Fruit fly (Drosophila melanogaster) whole organism, embryonic: Measurements from ENCODE around the gene Cipc.

Experiments
- Blimp-1 ChIP-seq: fragments of 200-800 bp; sonication (Bioruptor generic); optimal IDR thresholded peaks from 3 replicates; lab custom pipeline; 2018; ENCODE audit warnings: missing biosample characterization, missing genetic modification characterization, mild to moderate bottlenecking, moderate library complexity, missing genetic modification reagents
- CG10147 ChIP-seq: fragments of 200-800 bp; sonication (Bioruptor generic); optimal IDR thresholded peaks from 2 replicates; lab custom pipeline; 2019; ENCODE audit warnings: missing biosample characterization, mild to moderate bottlenecking, missing genetic modification characterization, moderate library complexity
- CG10209 ChIP-seq: fragments of 200-800 bp; sonication (Bioruptor generic); optimal IDR thresholded peaks from 3 replicates; lab custom pipeline; 2017; ENCODE audit warnings: missing biosample characterization, mild to moderate bottlenecking, missing genetic modification characterization, missing genetic modification reagents
- CG10267 ChIP-seq: fragments of 200-800 bp; sonication (Bioruptor generic); optimal IDR thresholded peaks from 2 replicates; lab custom pipeline; 2018; ENCODE audit warnings: missing biosample characterization, mild to moderate bottlenecking, missing genetic modification characterization, moderate library complexity
- CG13296 ChIP-seq: fragments of 200-800 bp; sonication (Bioruptor generic); optimal IDR thresholded peaks from 3 replicates; lab custom pipeline; 2018; ENCODE audit warnings: missing biosample characterization, mild to moderate bottlenecking, missing genetic modification characterization
- CG13775 ChIP-seq: fragments of 200-800 bp; sonication (Bioruptor generic); optimal IDR thresholded peaks from 3 replicates; lab custom pipeline; 2017; ENCODE audit warnings: missing biosample characterization, mild to moderate bottlenecking, missing genetic modification characterization
- CG1603 ChIP-seq: fragments of 200-800 bp; sonication (Bioruptor generic); optimal IDR thresholded peaks from 2 replicates; lab custom pipeline; 2019; ENCODE audit warnings: missing biosample characterization, mild to moderate bottlenecking, missing genetic modification characterization, moderate library complexity
- CG16779 ChIP-seq: fragments of 200-800 bp; sonication (Bioruptor generic); IDR thresholded peaks from 2 replicates; pipeline ENCODE4 v1.3.6; 2022; ENCODE audit warnings: missing biosample characterization, missing genetic modification characterization
- CG17361 ChIP-seq: fragments of 200-800 bp; sonication (Bioruptor generic); IDR thresholded peaks from 3 replicates; pipeline ENCODE4 v1.3.6; 2022; ENCODE audit warnings: missing biosample characterization, missing genetic modification characterization
- CG17912 ChIP-seq: fragments of 200-800 bp; sonication (Bioruptor generic); optimal IDR thresholded peaks from 2 replicates; lab custom pipeline; 2018; ENCODE audit warnings: missing biosample characterization, mild to moderate bottlenecking, missing genetic modification characterization
- CG18262 ChIP-seq: fragments of 200-800 bp; optimal IDR thresholded peaks from 3 replicates; lab custom pipeline; 2019; ENCODE audit warnings: missing biosample characterization, mild to moderate bottlenecking, missing genetic modification characterization, moderate library complexity
- CG18764 ChIP-seq: fragments of 200-800 bp; sonication (Bioruptor generic); optimal IDR thresholded peaks from 3 replicates; lab custom pipeline; 2016; ENCODE audit warnings: missing biosample characterization, missing genetic modification characterization
- CG2199 ChIP-seq: fragments of 200-800 bp; sonication (Bioruptor generic); IDR thresholded peaks from 3 replicates; pipeline ENCODE4 v1.3.6; 2022; ENCODE audit warnings: missing biosample characterization, missing genetic modification characterization
- CG3065 ChIP-seq: fragments of 200-800 bp; sonication (Bioruptor generic); optimal IDR thresholded peaks from 2 replicates; lab custom pipeline; 2016; ENCODE audit warnings: missing biosample characterization, missing genetic modification characterization
- CG31365 ChIP-seq: fragments of 200-800 bp; sonication (Bioruptor generic); optimal IDR thresholded peaks from 2 replicates; lab custom pipeline; 2018; ENCODE audit warnings: missing biosample characterization, mild to moderate bottlenecking, missing genetic modification characterization
- CG32532 ChIP-seq: fragments of 200-800 bp; sonication (Bioruptor generic); IDR thresholded peaks from 2 replicates; pipeline ENCODE4 v1.3.6; 2022; ENCODE audit warnings: missing biosample characterization, missing genetic modification characterization
- CG3281 ChIP-seq: fragments of 200-800 bp; sonication (Bioruptor generic); optimal IDR thresholded peaks from 3 replicates; lab custom pipeline; 2017; ENCODE audit warnings: missing biosample characterization, mild to moderate bottlenecking, missing genetic modification characterization
- CG34224 ChIP-seq: fragments of 200-800 bp; sonication (Bioruptor generic); IDR thresholded peaks from 3 replicates; pipeline ENCODE4 v1.3.6; 2022; ENCODE audit warnings: missing biosample characterization, missing genetic modification characterization; ENCODE audit not compliant: partially characterized antibody
- CG4404 ChIP-seq: fragments of 200-800 bp; sonication (Bioruptor generic); IDR thresholded peaks from 2 replicates; pipeline ENCODE4 v1.3.6; 2022; ENCODE audit warnings: missing biosample characterization, missing genetic modification characterization
- CG4424 ChIP-seq: fragments of 200-800 bp; sonication (Bioruptor generic); optimal IDR thresholded peaks from 3 replicates; lab custom pipeline; 2016; ENCODE audit warnings: missing biosample characterization, missing genetic modification characterization
- CG8765 ChIP-seq: fragments of 200-800 bp; sonication (Bioruptor generic); IDR thresholded peaks from 2 replicates; pipeline ENCODE4 v1.3.6; 2022; ENCODE audit warnings: missing biosample characterization, missing genetic modification characterization
- CG8944 ChIP-seq: fragments of 200-800 bp; sonication (Bioruptor generic); optimal IDR thresholded peaks from 3 replicates; lab custom pipeline; 2016; ENCODE audit warnings: missing biosample characterization, missing genetic modification characterization
- Dbx ChIP-seq: fragments of 200-800 bp; sonication (Bioruptor generic); IDR thresholded peaks from 3 replicates; pipeline ENCODE4 v1.3.6; 2022; ENCODE audit warnings: missing biosample characterization, missing genetic modification characterization
- Dek ChIP-seq: fragments of 200-800 bp; sonication (Bioruptor generic); optimal IDR thresholded peaks from 3 replicates; lab custom pipeline; 2019; ENCODE audit warnings: missing biosample characterization, mild to moderate bottlenecking, missing genetic modification characterization, moderate library complexity
- Lim3 ChIP-seq: fragments of 200-800 bp; sonication (Bioruptor generic); IDR thresholded peaks from 2 replicates; pipeline ENCODE4 v1.3.6; 2022; ENCODE audit warnings: missing biosample characterization, missing genetic modification characterization
- MTF-1 ChIP-seq: fragments of 200-800 bp; sonication (Bioruptor generic); optimal IDR thresholded peaks from 2 replicates; lab custom pipeline; 2018; ENCODE audit warnings: missing biosample characterization, mild to moderate bottlenecking, missing genetic modification characterization, borderline replicate concordance
- Optix ChIP-seq: fragments of 200-800 bp; sonication (Bioruptor generic); IDR thresholded peaks from 3 replicates; pipeline ENCODE4 v1.3.6; 2022; ENCODE audit warnings: missing biosample characterization, missing genetic modification characterization
- Ptx1 ChIP-seq: fragments of 200-800 bp; sonication (Bioruptor generic); IDR thresholded peaks from 2 replicates; pipeline ENCODE4 v1.3.6; 2022; ENCODE audit warnings: missing biosample characterization, missing genetic modification characterization
- Ravus ChIP-seq: fragments of 200-800 bp; sonication (Bioruptor generic); IDR thresholded peaks from 2 replicates; pipeline ENCODE4 v1.3.6; 2022; ENCODE audit warnings: missing biosample characterization, missing genetic modification characterization
- Side ChIP-seq: fragments of 200-800 bp; sonication (Bioruptor generic); optimal IDR thresholded peaks from 2 replicates; lab custom pipeline; 2016; ENCODE audit warnings: missing biosample characterization, missing genetic modification characterization
- Xrp1 ChIP-seq: fragments of 200-800 bp; sonication (Bioruptor generic); IDR thresholded peaks from 2 replicates; pipeline ENCODE4 v1.3.6; 2022; ENCODE audit warnings: missing biosample characterization, missing genetic modification characterization
- ac ChIP-seq: fragments of 200-800 bp; sonication (Bioruptor generic); optimal IDR thresholded peaks from 3 replicates; lab custom pipeline; 2017; ENCODE audit warnings: missing biosample characterization, mild to moderate bottlenecking, missing genetic modification characterization
- ase ChIP-seq: fragments of 200-800 bp; sonication (Bioruptor generic); IDR thresholded peaks from 3 replicates; pipeline ENCODE4 v1.3.6; 2022; ENCODE audit warnings: missing biosample characterization, missing genetic modification characterization
- bbx ChIP-seq: fragments of 200-800 bp; sonication (Bioruptor generic); IDR thresholded peaks from 2 replicates; pipeline ENCODE4 v1.3.6; 2022; ENCODE audit warnings: missing biosample characterization, missing genetic modification characterization; ENCODE audit not compliant: partially characterized antibody
- cato ChIP-seq: fragments of 200-800 bp; sonication (Bioruptor generic); optimal IDR thresholded peaks from 2 replicates; lab custom pipeline; 2016; ENCODE audit warnings: missing biosample characterization, missing genetic modification characterization, borderline replicate concordance
- croc ChIP-seq: fragments of 200-800 bp; sonication (Bioruptor generic); conservative IDR thresholded peaks from 3 replicates; pipeline ENCODE4 v1.3.6; 2022; ENCODE audit warnings: missing biosample characterization, missing genetic modification characterization
- dpn ChIP-seq, 2 experiments: fragments of 200-800 bp; sonication (Bioruptor generic); optimal IDR thresholded peaks; 3 replicates each; lab custom pipeline; 2016; ENCODE audit warnings: missing biosample characterization in 2 of 2, missing genetic modification characterization in 2 of 2
- fru ChIP-seq: fragments of >200 bp; optimal IDR thresholded peaks from 2 replicates; lab custom pipeline; 2017
- h ChIP-seq: fragments of >200 bp; optimal IDR thresholded peaks from 2 replicates; lab custom pipeline; 2017
- jing ChIP-seq: fragments of 200-800 bp; sonication (Bioruptor generic); optimal IDR thresholded peaks from 2 replicates; lab custom pipeline; 2018; ENCODE audit warnings: missing biosample characterization, mild to moderate bottlenecking, missing genetic modification characterization
- oc ChIP-seq: fragments of 200-800 bp; sonication (Bioruptor generic); optimal IDR thresholded peaks from 2 replicates; lab custom pipeline; 2018; ENCODE audit warnings: missing biosample characterization, mild to moderate bottlenecking, missing genetic modification characterization, moderate library complexity
- pfk ChIP-seq: fragments of 200-800 bp; sonication (Bioruptor generic); optimal IDR thresholded peaks from 2 replicates; lab custom pipeline; 2018; ENCODE audit warnings: missing biosample characterization, mild to moderate bottlenecking, missing genetic modification characterization, moderate library complexity
- pita ChIP-seq: fragments of 200-800 bp; sonication (Bioruptor generic); optimal IDR thresholded peaks from 2 replicates; lab custom pipeline; 2017; ENCODE audit warnings: missing biosample characterization, mild to moderate bottlenecking, missing genetic modification characterization
- pzg ChIP-seq: fragments of 200-800 bp; sonication (Bioruptor generic); optimal IDR thresholded peaks from 3 replicates; lab custom pipeline; 2018; ENCODE audit warnings: missing biosample characterization, mild to moderate bottlenecking, missing genetic modification characterization, moderate library complexity
- repo ChIP-seq: fragments of 200-800 bp; sonication (Bioruptor generic); optimal IDR thresholded peaks from 2 replicates; lab custom pipeline; 2016; ENCODE audit warnings: missing biosample characterization, missing genetic modification characterization
- row ChIP-seq: fragments of 200-800 bp; sonication (Bioruptor generic); IDR thresholded peaks from 3 replicates; pipeline ENCODE4 v1.3.6; 2022; ENCODE audit warnings: missing biosample characterization, missing genetic modification characterization
- scrt ChIP-seq: fragments of 200-800 bp; sonication (Bioruptor generic); optimal IDR thresholded peaks from 2 replicates; lab custom pipeline; 2018; ENCODE audit warnings: missing biosample characterization, mild to moderate bottlenecking, missing genetic modification characterization, moderate library complexity
- sob ChIP-seq: fragments of 200-800 bp; sonication (Bioruptor generic); IDR thresholded peaks from 2 replicates; pipeline ENCODE4 v1.3.6; 2022; ENCODE audit warnings: missing biosample characterization, missing genetic modification characterization
- sr ChIP-seq: fragments of 200-800 bp; sonication (Bioruptor generic); IDR thresholded peaks from 3 replicates; pipeline ENCODE4 v1.3.6; 2022; ENCODE audit warnings: missing biosample characterization, missing genetic modification characterization
- stc ChIP-seq: fragments of 200-800 bp; sonication (Bioruptor generic); IDR thresholded peaks from 2 replicates; pipeline ENCODE4 v1.3.6; 2022; ENCODE audit warnings: missing biosample characterization, missing genetic modification characterization
- stwl ChIP-seq: fragments of 200-800 bp; sonication (Bioruptor generic); optimal IDR thresholded peaks from 3 replicates; lab custom pipeline; 2018; ENCODE audit warnings: missing biosample characterization, mild to moderate bottlenecking, missing genetic modification characterization, moderate library complexity
- usp ChIP-seq: fragments of >200 bp; optimal IDR thresholded peaks from 2 replicates; lab custom pipeline; 2017; ENCODE audit warnings: missing biosample characterization, missing genetic modification characterization
- zf30C ChIP-seq: fragments of 200-800 bp; sonication (Bioruptor generic); optimal IDR thresholded peaks from 3 replicates; lab custom pipeline; 2018; ENCODE audit warnings: missing biosample characterization, mild to moderate bottlenecking, missing genetic modification characterization

Gene Cipc

dm6 chr3R:26121108-26121507 is 14.4 kb downstream of the Cipc start (continued):
- no peak for TF ChIP-seq sr
- TF ChIP-seq CG31365 (tag; lab: Kevin White, UChicago), result no peak
- TF ChIP-seq CG8765 (GFP tag; lab: Robert Waterston, UW), result no peak
- TF ChIP-seq CG17361, result peak; percentile 28; the same call in 1 of the 3 replicates
- no peak for TF ChIP-seq h (lab: Kevin White, UChicago)
- no peak for TF ChIP-seq CG1603
- TF ChIP-seq MTF-1, result no peak
- TF ChIP-seq CG13296 (GFP tag; lab: Kevin White, UChicago), result no peak
- peak; percentile 30 for TF ChIP-seq scrt
- no peak for TF ChIP-seq Xrp1 (GFP tag; lab: Robert Waterston, UW)
- TF ChIP-seq pita (GFP tag; lab: Kevin White, UChicago), result no peak
- TF ChIP-seq usp (GFP tag; lab: Kevin White, UChicago), result no peak
- TF ChIP-seq CG3281 (GFP tag; lab: Kevin White, UChicago), result peak; percentile 70
- no peak for TF ChIP-seq cato (GFP tag; lab: Kevin White, UChicago)
- TF ChIP-seq croc, result no peak
- TF ChIP-seq CG17912 (GFP tag; lab: Kevin White, UChicago), result no peak
- TF ChIP-seq CG10209 (GFP tag; lab: Kevin White, UChicago), result peak; percentile 28
- TF ChIP-seq stc (GFP tag; lab: Robert Waterston, UW), result no peak
- TF ChIP-seq sob (GFP tag; lab: Robert Waterston, UW), result peak; percentile 47; the same call in 1 of the 2 replicates
- TF ChIP-seq row, result peak; percentile 62
- no peak for TF ChIP-seq CG3065
- TF ChIP-seq Side (GFP tag; lab: Kevin White, UChicago), result no peak
- TF ChIP-seq CG18764, result no peak
- no peak for TF ChIP-seq CG8944 (GFP tag; lab: Kevin White, UChicago)
- TF ChIP-seq CG10147, result peak; percentile 24
- TF ChIP-seq CG4424 (GFP tag; lab: Kevin White, UChicago), result no peak
- TF ChIP-seq oc, result no peak
- TF ChIP-seq CG4404 (GFP tag; lab: Robert Waterston, UW), result no peak
- no peak for TF ChIP-seq CG16779 (GFP tag; lab: Robert Waterston, UW)
- no peak for TF ChIP-seq fru
- TF ChIP-seq CG13775 (GFP tag; lab: Kevin White, UChicago), result no peak
- TF ChIP-seq Ptx1, result peak; percentile 48
- no peak for TF ChIP-seq ac (GFP tag; lab: Kevin White, UChicago)
- no peak for TF ChIP-seq bbx
- TF ChIP-seq Dbx, result peak; percentile 64; the same call in 2 of the 3 replicates
- no peak for TF ChIP-seq zf30C
- TF ChIP-seq Lim3 (GFP tag; lab: Robert Waterston, UW), result no peak
- no peak for TF ChIP-seq stwl (tag; lab: Kevin White, UChicago)
- no peak for TF ChIP-seq repo
- no peak for TF ChIP-seq CG18262 (tag; lab: Kevin White, UChicago)
- no peak for TF ChIP-seq Optix (GFP tag; lab: Robert Waterston, UW)
- peak; percentile 53 for TF ChIP-seq Dek (tag; lab: Kevin White, UChicago)
- no peak for TF ChIP-seq CG34224 (GFP tag; lab: Robert Waterston, UW)
- peak; percentile 67 for TF ChIP-seq CG32532 (GFP tag; lab: Robert Waterston, UW)
- no peak for TF ChIP-seq Ravus
- TF ChIP-seq jing (GFP tag; lab: Kevin White, UChicago), result no peak
- no peak for TF ChIP-seq Blimp-1
- TF ChIP-seq pfk (GFP tag; lab: Kevin White, UChicago), result no peak
- no peak for TF ChIP-seq CG2199 (GFP tag; lab: Robert Waterston, UW)
- no peak for TF ChIP-seq ase (GFP tag; lab: Robert Waterston, UW)
- TF ChIP-seq CG10267, result no peak
- peak in 1 of 2 experiments; percentile 21 for TF ChIP-seq dpn (GFP tag; optimal IDR thresholded peaks at IDR 0.05; lab: Kevin White, UChicago)
- TF ChIP-seq pzg (GFP tag; lab: Kevin White, UChicago), result no peak
